Fruit fly (Drosophila melanogaster) whole organism, wandering third instar larva: ENCODE data around the gene Vago.

ENCODE experiments used
- CrebA ChIP-seq: fragments of 200-800 bp; sonication (Bioruptor generic); optimal IDR thresholded peaks from 2 replicates; lab custom pipeline; 2016; ENCODE audit warnings: missing biosample characterization, mild to moderate bottlenecking, missing genetic modification characterization, borderline replicate concordance
- Hnf4 ChIP-seq: fragments of 200-800 bp; sonication (Bioruptor generic); optimal IDR thresholded peaks from 2 replicates; lab custom pipeline; 2016; ENCODE audit warnings: missing biosample characterization, mild to moderate bottlenecking, missing genetic modification characterization
- Myc ChIP-seq: fragments of >200 bp; optimal IDR thresholded peaks from 2 replicates; lab custom pipeline; 2017
- pan ChIP-seq: fragments of >200 bp; optimal IDR thresholded peaks from 2 replicates; lab custom pipeline; 2017
- rgr ChIP-seq: fragments of 200-800 bp; sonication (Bioruptor generic); optimal IDR thresholded peaks from 3 replicates; lab custom pipeline; 2016; ENCODE audit warnings: missing biosample characterization, mild to moderate bottlenecking, missing genetic modification characterization
- sv ChIP-seq: fragments of 200-800 bp; sonication (Bioruptor generic); optimal IDR thresholded peaks from 3 replicates; lab custom pipeline; 2016; ENCODE audit warnings: missing biosample characterization, missing genetic modification characterization
- tai ChIP-seq: sonication (Bioruptor generic); optimal IDR thresholded peaks from 2 replicates; lab custom pipeline; 2016; ENCODE audit warnings: missing biosample characterization, missing genetic modification characterization

- no peak for TF ChIP-seq pan (lab: Kevin White, UChicago)
- no peak for TF ChIP-seq Myc
- TF ChIP-seq CrebA (GFP tag; lab: Kevin White, UChicago): no peak
- TF ChIP-seq Hnf4 (GFP tag; lab: Kevin White, UChicago): no peak
- no peak for TF ChIP-seq rgr (GFP tag; lab: Kevin White, UChicago)
- no peak for TF ChIP-seq tai (GFP tag; lab: Kevin White, UChicago)
- no peak for TF ChIP-seq sv (GFP tag; lab: Kevin White, UChicago)
Measured at dm6 chrX:11088778-11089340, at the start of gene Vago.
